Worm (Caenorhabditis elegans): ENCODE measurements around the gene F31A3.5.

- TF ChIP-seq ceh-83 (GFP tag; optimal IDR thresholded peaks at IDR 0.05): no peak
- no peak for TF ChIP-seq elt-3 (tag; optimal IDR thresholded peaks at IDR 0.05)
- TF ChIP-seq lsy-2 (tag; optimal IDR thresholded peaks at IDR 0.05): no peak
- TF ChIP-seq lin-13 (tag; optimal IDR thresholded peaks at IDR 0.05): no peak
- no peak for TF ChIP-seq unc-39 (tag; optimal IDR thresholded peaks at IDR 0.05)
- no peak for TF ChIP-seq ztf-11 (tag; optimal IDR thresholded peaks at IDR 0.05)
- no peak for TF ChIP-seq unc-62 (GFP tag; optimal IDR thresholded peaks at IDR 0.05)
- no peak for TF ChIP-seq snpc-4 (tag; optimal IDR thresholded peaks at IDR 0.05)
- TF ChIP-seq nhr-76 (tag; optimal IDR thresholded peaks at IDR 0.05): no peak
- TF ChIP-seq nhr-28 (tag; optimal IDR thresholded peaks at IDR 0.05): no peak
- no peak for TF ChIP-seq flh-1 (GFP tag; optimal IDR thresholded peaks at IDR 0.05)
Observed at ce11 chrX:17601345-17601744, 37.9 kb upstream of the F31A3.5 start.
